Worm (Caenorhabditis elegans): Measurements from ENCODE around the gene F39F10.4.

- TF ChIP-seq him-1 (tag; optimal IDR thresholded peaks at IDR 0.05) = no peak
- TF ChIP-seq W03F9.2 (tag; optimal IDR thresholded peaks at IDR 0.05) = no peak
Measured at ce11 chrX:16884075-16884474, 19.4 kb downstream of the F39F10.4 start.

Data from whole organism, L4/young adult.